Worm (Caenorhabditis elegans): ENCODE data around the gene K08D9.6.

The K08D9.6 gene

ce11 chrV:3195814-3196213, 39.0 kb downstream of the K08D9.6 start:
- TF ChIP-seq nhr-28 (tag; optimal IDR thresholded peaks at IDR 0.05) (no peak), lsy-2 (tag; optimal IDR thresholded peaks at IDR 0.05) (no peak), elt-3 (tag; optimal IDR thresholded peaks at IDR 0.05) (no peak), mep-1 (tag; optimal IDR thresholded peaks at IDR 0.05) (no peak), sptf-1 (tag; optimal IDR thresholded peaks at IDR 0.05) (no peak), bed-3 (GFP tag; optimal IDR thresholded peaks at IDR 0.05) (no peak), mls-2 (tag; optimal IDR thresholded peaks at IDR 0.05) (no peak), pha-4 (tag; optimal IDR thresholded peaks at IDR 0.05) (no peak), unc-62 (GFP tag; optimal IDR thresholded peaks at IDR 0.05) (no peak), ceh-43 (GFP tag; optimal IDR thresholded peaks at IDR 0.05) (no peak), mab-5 (tag; optimal IDR thresholded peaks at IDR 0.05) (no peak), ham-2 (GFP tag; optimal IDR thresholded peaks at IDR 0.05) (no peak), ceh-39 (tag; optimal IDR thresholded peaks at IDR 0.05) (no peak), lin-32 (GFP tag; optimal IDR thresholded peaks at IDR 0.05) (no peak), snpc-4 (tag; optimal IDR thresholded peaks at IDR 0.05) (no peak)

ce11 chrV:3194952-3195450, 39.8 kb downstream of the K08D9.6 start, which contains the start of gene Y73C8B.2:
Gene Y73C8B.2, minus strand, starts transcription at chrV:3195002.
- peak; percentile 6 for TF ChIP-seq pha-4 (tag; optimal IDR thresholded peaks at IDR 0.05)
- TF ChIP-seq flh-1 (GFP tag; optimal IDR thresholded peaks at IDR 0.05): no peak
- TF ChIP-seq mep-1 (tag; optimal IDR thresholded peaks at IDR 0.05): peak; percentile 53
- TF ChIP-seq lin-13 (tag; optimal IDR thresholded peaks at IDR 0.05): peak; percentile 16

ce11 chrV:3193091-3193608, 41.6 kb downstream of the K08D9.6 start, which contains the start of the genes Y73C8B.3 and Y73C8B.9:
Gene Y73C8B.3, minus strand, starts transcription at chrV:3193237.
Gene Y73C8B.9, plus strand, starts transcription at chrV:3193558.
- TF ChIP-seq ceh-43 (GFP tag; optimal IDR thresholded peaks at IDR 0.05): no peak
- TF ChIP-seq elt-1 (tag; optimal IDR thresholded peaks at IDR 0.05; ENCODE audit: borderline replicate concordance, insufficient read depth): no peak
- peak; percentile 4 for TF ChIP-seq nhr-28 (tag; optimal IDR thresholded peaks at IDR 0.05)
- peak; percentile 46 for TF ChIP-seq elt-3 (tag; optimal IDR thresholded peaks at IDR 0.05)

ce11 chrV:3188043-3188442, 46.7 kb downstream of the K08D9.6 start, which contains the start of gene lag-2:
Gene lag-2, plus strand, starts transcription at chrV:3188343.
- TF ChIP-seq mab-5 (tag; optimal IDR thresholded peaks at IDR 0.05) (no peak), ceh-39 (tag; optimal IDR thresholded peaks at IDR 0.05) (no peak), blmp-1 (tag; optimal IDR thresholded peaks at IDR 0.05) (no peak), drap-1 (GFP tag; optimal IDR thresholded peaks at IDR 0.05) (no peak)

- TF ChIP-seq ceh-83 (GFP tag; optimal IDR thresholded peaks at IDR 0.05): no peak
Measured at ce11 chrV:3185855-3186254, 48.9 kb downstream of the K08D9.6 start.

All from whole organism, mixed stage, embryonic.